Worm (Caenorhabditis elegans): ENCODE data around the gene unc-116.

DNA sequence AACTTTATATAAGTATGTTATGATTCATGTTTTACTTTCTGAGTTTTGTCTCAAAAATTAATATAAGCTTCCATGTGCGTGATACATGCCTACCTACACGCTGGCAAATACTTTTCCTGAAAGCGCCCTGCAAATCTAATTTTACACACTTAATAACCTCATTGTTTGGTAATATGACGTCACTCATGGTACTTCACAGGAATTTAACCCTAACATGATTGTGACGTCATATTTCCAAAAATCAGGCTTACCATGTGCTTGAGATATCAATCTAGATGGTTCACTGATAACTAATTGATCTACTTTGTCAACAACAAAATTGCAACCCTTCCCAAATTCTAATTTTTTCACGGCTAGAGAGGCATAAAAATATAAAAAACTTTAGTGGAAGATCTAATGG is 51.5 kb downstream of the unc-116 start:
- TF ChIP-seq ceh-82 (tag; optimal IDR thresholded peaks at IDR 0.05), result no peak
- no peak for TF ChIP-seq nhr-11 (tag; optimal IDR thresholded peaks at IDR 0.05)
- no peak for TF ChIP-seq nhr-237 (tag; optimal IDR thresholded peaks at IDR 0.05)
- no peak for TF ChIP-seq pqm-1 (tag; optimal IDR thresholded peaks at IDR 0.05)
- TF ChIP-seq lir-3 (tag; optimal IDR thresholded peaks at IDR 0.05; ENCODE audit: poor library complexity), result no peak
- TF ChIP-seq ama-1 (optimal IDR thresholded peaks at IDR 0.05), result no peak
